Fruit fly (Drosophila melanogaster) whole organism, embryonic: ENCODE measurements around the gene Cpr65Aw.
A peak's percentile ranks its signal among the peaks of the same experiment; 100 is the strongest.

Experiments
- Bdp1 ChIP-seq: fragments of 200-800 bp; sonication (Bioruptor generic); optimal IDR thresholded peaks from 3 replicates; lab custom pipeline; 2016; ENCODE audit warnings: missing biosample characterization, missing genetic modification characterization
- Bteb2 ChIP-seq: fragments of 200-800 bp; sonication (Bioruptor generic); optimal IDR thresholded peaks from 2 replicates; lab custom pipeline; 2016; ENCODE audit warnings: missing biosample characterization, missing genetic modification characterization
- CG10209 ChIP-seq: fragments of 200-800 bp; sonication (Bioruptor generic); optimal IDR thresholded peaks from 3 replicates; lab custom pipeline; 2017; ENCODE audit warnings: missing biosample characterization, mild to moderate bottlenecking, missing genetic modification characterization, missing genetic modification reagents
- CG1024 ChIP-seq: fragments of 200-800 bp; sonication (Bioruptor generic); IDR thresholded peaks from 2 replicates; pipeline ENCODE4 v1.3.6; 2022; ENCODE audit warnings: missing biosample characterization, missing genetic modification characterization
- CG12236 ChIP-seq: fragments of 200-800 bp; sonication (Bioruptor generic); optimal IDR thresholded peaks from 2 replicates; lab custom pipeline; 2016; ENCODE audit warnings: missing biosample characterization, missing genetic modification characterization
- CG1233 ChIP-seq: fragments of 200-800 bp; sonication (Bioruptor generic); optimal IDR thresholded peaks from 4 replicates; lab custom pipeline; 2018; ENCODE audit warnings: missing biosample characterization, mild to moderate bottlenecking, missing genetic modification characterization
- CG12942 ChIP-seq: fragments of 200-800 bp; sonication (Bioruptor generic); optimal IDR thresholded peaks from 3 replicates; lab custom pipeline; 2016; ENCODE audit warnings: missing biosample characterization, missing genetic modification characterization
- CG13424 ChIP-seq: fragments of 200-800 bp; sonication (Bioruptor generic); optimal IDR thresholded peaks from 2 replicates; lab custom pipeline; 2019; ENCODE audit warnings: missing biosample characterization, mild to moderate bottlenecking, missing genetic modification characterization, moderate library complexity
- CG16813 ChIP-seq: fragments of 200-800 bp; sonication (Bioruptor generic); IDR thresholded peaks from 3 replicates; pipeline ENCODE4 v1.3.6; 2022; ENCODE audit warnings: missing biosample characterization, missing genetic modification characterization; ENCODE audit not compliant: partially characterized antibody
- CG17912 ChIP-seq: fragments of 200-800 bp; sonication (Bioruptor generic); optimal IDR thresholded peaks from 2 replicates; lab custom pipeline; 2018; ENCODE audit warnings: missing biosample characterization, mild to moderate bottlenecking, missing genetic modification characterization
- CG18262 ChIP-seq: fragments of 200-800 bp; optimal IDR thresholded peaks from 3 replicates; lab custom pipeline; 2019; ENCODE audit warnings: missing biosample characterization, mild to moderate bottlenecking, missing genetic modification characterization, moderate library complexity
- CG18619 ChIP-seq: fragments of 200-800 bp; sonication (Bioruptor generic); optimal IDR thresholded peaks from 3 replicates; lab custom pipeline; 2017; ENCODE audit warnings: missing biosample characterization, mild to moderate bottlenecking, missing genetic modification characterization
- CG2116 ChIP-seq: fragments of 200-800 bp; sonication (Bioruptor generic); optimal IDR thresholded peaks from 3 replicates; lab custom pipeline; 2018; ENCODE audit warnings: missing biosample characterization, mild to moderate bottlenecking, missing genetic modification characterization
- CG30020 ChIP-seq: fragments of 200-800 bp; optimal IDR thresholded peaks from 2 replicates; lab custom pipeline; 2019; ENCODE audit warnings: missing biosample characterization, mild to moderate bottlenecking, missing genetic modification characterization, moderate library complexity
- CG31224 ChIP-seq: fragments of 200-800 bp; sonication (Bioruptor generic); IDR thresholded peaks from 2 replicates; pipeline ENCODE4 v1.3.6; 2022; ENCODE audit warnings: missing biosample characterization, missing genetic modification characterization
- CG4730 ChIP-seq: fragments of 200-800 bp; sonication (Bioruptor generic); IDR thresholded peaks from 2 replicates; pipeline ENCODE4 v1.3.6; 2022; ENCODE audit warnings: missing biosample characterization, missing genetic modification characterization
- CG8478 ChIP-seq: fragments of >200 bp; optimal IDR thresholded peaks from 2 replicates; lab custom pipeline; 2018
- CG8944 ChIP-seq: fragments of 200-800 bp; sonication (Bioruptor generic); optimal IDR thresholded peaks from 3 replicates; lab custom pipeline; 2016; ENCODE audit warnings: missing biosample characterization, missing genetic modification characterization
- CG9817 ChIP-seq: fragments of 200-800 bp; sonication (Bioruptor generic); optimal IDR thresholded peaks from 2 replicates; lab custom pipeline; 2018; ENCODE audit warnings: missing biosample characterization, mild to moderate bottlenecking, missing genetic modification characterization, moderate library complexity
- Dp ChIP-seq: fragments of 200-800 bp; sonication (Bioruptor generic); optimal IDR thresholded peaks from 2 replicates; lab custom pipeline; 2018; ENCODE audit warnings: missing biosample characterization, mild to moderate bottlenecking, missing genetic modification characterization, moderate library complexity
- Eip74EF ChIP-seq, 2 experiments: fragments of 200-800 bp in 1 of 2; fragments of >200 bp in 1 of 2; sonication (Bioruptor generic) in 1 of 2; optimal IDR thresholded peaks; 2 replicates each; lab custom pipeline; 2017 to 2019; ENCODE audit warnings: missing biosample characterization in 2 of 2, missing genetic modification characterization in 2 of 2, mild to moderate bottlenecking in 1 of 2, moderate library complexity in 1 of 2
- Ets65A ChIP-seq: fragments of 200-800 bp; sonication (Bioruptor generic); peaks from one replicate; lab custom pipeline; 2016; ENCODE audit warnings: missing biosample characterization, missing genetic modification characterization
- Hr51 ChIP-seq, 2 experiments: fragments of 200-800 bp; sonication (Bioruptor generic); optimal IDR thresholded peaks; 2 replicates in 1 of 2; 3 replicates in 1 of 2; lab custom pipeline; 2016 to 2018; ENCODE audit warnings: missing biosample characterization in 2 of 2, missing genetic modification characterization in 2 of 2, mild to moderate bottlenecking in 1 of 2, moderate library complexity in 1 of 2
- Jarid2 ChIP-seq: fragments of 200-800 bp; sonication (Bioruptor generic); optimal IDR thresholded peaks from 3 replicates; lab custom pipeline; 2017; ENCODE audit warnings: mild to moderate bottlenecking, missing biosample characterization, missing genetic modification reagents, missing genetic modification characterization
- Lpt ChIP-seq: fragments of >200 bp; optimal IDR thresholded peaks from 2 replicates; lab custom pipeline; 2018; ENCODE audit warnings: missing biosample characterization, missing genetic modification characterization
- Mrtf ChIP-seq: fragments of 200-800 bp; sonication (Bioruptor generic); IDR thresholded peaks from 3 replicates; pipeline ENCODE4 v1.3.6; 2022; ENCODE audit warnings: missing biosample characterization, missing genetic modification characterization
- NFAT ChIP-seq: fragments of 200-800 bp; sonication (Bioruptor generic); IDR thresholded peaks from 2 replicates; pipeline ENCODE4 v1.3.6; 2022; ENCODE audit warnings: missing biosample characterization, missing genetic modification characterization
- Nf-YA ChIP-seq: fragments of 200-800 bp; sonication (Bioruptor generic); IDR thresholded peaks from 2 replicates; pipeline ENCODE4 v1.3.6; 2022; ENCODE audit warnings: missing biosample characterization, missing genetic modification characterization
- Opbp ChIP-seq: fragments of 200-800 bp; sonication (Bioruptor generic); IDR thresholded peaks from 3 replicates; pipeline ENCODE4 v1.3.6; 2022; ENCODE audit warnings: missing biosample characterization, missing genetic modification characterization; ENCODE audit not compliant: partially characterized antibody
- Sry-δ ChIP-seq: fragments of 200-800 bp; sonication (Bioruptor generic); optimal IDR thresholded peaks from 2 replicates; lab custom pipeline; 2016; ENCODE audit warnings: missing biosample characterization, missing genetic modification characterization
- Ssrp ChIP-seq: fragments of 200-800 bp; sonication (Bioruptor generic); optimal IDR thresholded peaks from 2 replicates; lab custom pipeline; 2018; ENCODE audit warnings: missing biosample characterization, mild to moderate bottlenecking, missing genetic modification characterization, moderate library complexity
- Stat92E ChIP-seq, 3 experiments: fragments of >200 bp in 2 of 3; fragments of 200-800 bp in 1 of 3; sonication (Bioruptor generic) in 1 of 3; optimal IDR thresholded peaks; 2 replicates each; lab custom pipeline; 2017 to 2019; ENCODE audit warnings: missing biosample characterization in 3 of 3, missing genetic modification characterization in 3 of 3, mild to moderate bottlenecking in 1 of 3, moderate library complexity in 1 of 3
- Usf ChIP-seq: fragments of 200-800 bp; sonication (Bioruptor generic); optimal IDR thresholded peaks from 2 replicates; lab custom pipeline; 2017; ENCODE audit warnings: missing genotype, missing biosample characterization, missing genetic modification characterization
- amos ChIP-seq: fragments of 200-800 bp; sonication (Bioruptor generic); IDR thresholded peaks from 2 replicates; pipeline ENCODE4 v1.3.6; 2022; ENCODE audit warnings: missing biosample characterization, missing genetic modification characterization; ENCODE audit not compliant: partially characterized antibody
- bbx ChIP-seq: fragments of 200-800 bp; sonication (Bioruptor generic); IDR thresholded peaks from 2 replicates; pipeline ENCODE4 v1.3.6; 2022; ENCODE audit warnings: missing biosample characterization, missing genetic modification characterization; ENCODE audit not compliant: partially characterized antibody
- br ChIP-seq: fragments of >200 bp; optimal IDR thresholded peaks from 2 replicates; lab custom pipeline; 2017
- dmrt99B ChIP-seq: fragments of 200-800 bp; sonication (Bioruptor generic); optimal IDR thresholded peaks from 2 replicates; lab custom pipeline; 2018; ENCODE audit warnings: missing biosample characterization, mild to moderate bottlenecking, missing genetic modification characterization, moderate library complexity
- gro ChIP-seq: fragments of 200-800 bp; sonication (Bioruptor generic); optimal IDR thresholded peaks from 2 replicates; lab custom pipeline; 2016; ENCODE audit warnings: missing biosample characterization, missing genetic modification characterization
- gsb-n ChIP-seq: fragments of 200-800 bp; sonication (Bioruptor generic); optimal IDR thresholded peaks from 3 replicates; lab custom pipeline; 2018; ENCODE audit warnings: missing biosample characterization, mild to moderate bottlenecking, missing genetic modification characterization
- hb ChIP-seq: fragments of 200-800 bp; sonication (Bioruptor generic); IDR thresholded peaks from 3 replicates; pipeline ENCODE4 v1.3.6; 2022; ENCODE audit warnings: missing biosample characterization, missing genetic modification characterization; ENCODE audit not compliant: partially characterized antibody
- hth ChIP-seq: fragments of >200 bp; optimal IDR thresholded peaks from 2 replicates; lab custom pipeline; 2017; ENCODE audit warnings: inconsistent platforms
- klu ChIP-seq: fragments of 200-800 bp; sonication (Bioruptor generic); IDR thresholded peaks from 2 replicates; pipeline ENCODE4 v1.3.6; 2022; ENCODE audit warnings: missing biosample characterization, missing genetic modification characterization
- maf-S ChIP-seq: fragments of 200-800 bp; sonication (Bioruptor generic); optimal IDR thresholded peaks from 2 replicates; lab custom pipeline; 2016; ENCODE audit warnings: missing biosample characterization, missing genetic modification characterization
- otp ChIP-seq: fragments of 200-800 bp; sonication (Bioruptor generic); IDR thresholded peaks from 3 replicates; pipeline ENCODE4, ENCODE4 v1.3.6; 2022; ENCODE audit warnings: missing biosample characterization, missing genetic modification characterization
- p53 ChIP-seq: fragments of 200-800 bp; sonication (Bioruptor generic); optimal IDR thresholded peaks from 2 replicates; lab custom pipeline; 2016; ENCODE audit warnings: missing biosample characterization, missing genetic modification characterization
- sob ChIP-seq: fragments of 200-800 bp; sonication (Bioruptor generic); IDR thresholded peaks from 2 replicates; pipeline ENCODE4 v1.3.6; 2022; ENCODE audit warnings: missing biosample characterization, missing genetic modification characterization
- sr ChIP-seq: fragments of 200-800 bp; sonication (Bioruptor generic); IDR thresholded peaks from 3 replicates; pipeline ENCODE4 v1.3.6; 2022; ENCODE audit warnings: missing biosample characterization, missing genetic modification characterization
- stwl ChIP-seq: fragments of 200-800 bp; sonication (Bioruptor generic); optimal IDR thresholded peaks from 3 replicates; lab custom pipeline; 2018; ENCODE audit warnings: missing biosample characterization, mild to moderate bottlenecking, missing genetic modification characterization, moderate library complexity
- tx ChIP-seq: fragments of 200-800 bp; sonication (Bioruptor generic); optimal IDR thresholded peaks from 2 replicates; lab custom pipeline; 2016; ENCODE audit warnings: missing biosample characterization, missing genetic modification characterization
- usp ChIP-seq: fragments of >200 bp; optimal IDR thresholded peaks from 2 replicates; lab custom pipeline; 2017; ENCODE audit warnings: missing biosample characterization, missing genetic modification characterization
- vvl ChIP-seq: fragments of 200-800 bp; sonication (Bioruptor generic); IDR thresholded peaks from 2 replicates; pipeline ENCODE4 v1.3.6; 2022; ENCODE audit warnings: missing biosample characterization, missing genetic modification characterization

The Cpr65Aw gene

DNA sequence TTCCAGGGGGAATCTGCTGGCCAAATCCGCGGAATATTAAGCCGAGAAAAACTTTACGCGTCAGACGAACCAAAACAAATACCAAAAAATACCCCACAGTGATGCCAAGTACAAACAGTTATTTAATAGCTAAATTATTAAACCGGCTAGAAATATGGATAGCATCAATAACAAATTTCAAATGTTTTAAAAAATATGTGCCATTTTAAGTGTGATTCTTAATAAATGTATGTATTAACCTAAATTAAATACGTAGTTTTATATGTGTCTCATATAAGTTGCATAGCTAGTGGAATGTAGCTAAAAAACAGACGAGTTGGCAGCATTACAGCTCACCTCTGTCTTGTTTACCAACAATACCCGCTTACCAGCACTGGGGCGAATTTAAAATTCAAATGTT, 39.6 kb upstream of the Cpr65Aw start, which contains the start of gene CG10274 (continued):
- peak; percentile 81 for TF ChIP-seq CG9817 (tag; lab: Kevin White, UChicago)
- no peak for TF ChIP-seq hth (lab: Kevin White, UChicago)
- TF ChIP-seq otp (GFP tag; lab: Robert Waterston, UW) = no peak
- peak; percentile 98 for TF ChIP-seq Ets65A (GFP tag; lab: Kevin White, UChicago)
- TF ChIP-seq CG31224 = peak; percentile 35; the same call in 1 of the 2 replicates
- TF ChIP-seq CG1024 (GFP tag; lab: Robert Waterston, UW) = 0 out of 2 replicates have a peak, but pooled peaks have one; percentile 26
- 0 out of 2 replicates have a peak, but pooled peaks have one; percentile 15 for TF ChIP-seq CG4730 (GFP tag; lab: Robert Waterston, UW)
- TF ChIP-seq Nf-YA (GFP tag; lab: Robert Waterston, UW) = no peak
- no peak for TF ChIP-seq Mrtf (GFP tag; lab: Robert Waterston, UW)
- TF ChIP-seq CG8944 (GFP tag; lab: Kevin White, UChicago) = peak; percentile 63
- peak in 1 of 3 experiments; percentile 39 for TF ChIP-seq Stat92E (GFP tag; optimal IDR thresholded peaks at IDR 0.05; lab: Kevin White, UChicago)
- TF ChIP-seq CG8478 (lab: Kevin White, UChicago) = no peak
- TF ChIP-seq gsb-n (tag; lab: Kevin White, UChicago) = no peak
- TF ChIP-seq CG12236 (GFP tag; lab: Kevin White, UChicago) = peak; percentile 21
- peak in 1 of 2 experiments; percentile 50 for TF ChIP-seq Hr51 (GFP tag; optimal IDR thresholded peaks at IDR 0.05; lab: Kevin White, UChicago)
- TF ChIP-seq CG2116 = peak; percentile 77
- peak; percentile 75 for TF ChIP-seq Dp (GFP tag; lab: Kevin White, UChicago)
- TF ChIP-seq Usf (GFP tag; lab: Kevin White, UChicago) = peak; percentile 47
- TF ChIP-seq Sry-δ = peak; percentile 44
- TF ChIP-seq Jarid2 = no peak
- TF ChIP-seq CG17912 (GFP tag; lab: Kevin White, UChicago) = no peak
- peak; percentile 90 for TF ChIP-seq stwl (tag; lab: Kevin White, UChicago)
- no peak for TF ChIP-seq p53 (GFP tag; lab: Kevin White, UChicago)
- no peak for TF ChIP-seq bbx
- no peak for TF ChIP-seq Eip74EF (GFP tag; optimal IDR thresholded peaks at IDR 0.05; lab: Kevin White, UChicago)
- TF ChIP-seq gro (GFP tag; lab: Kevin White, UChicago) = peak; percentile 77
- no peak for TF ChIP-seq Opbp (GFP tag; lab: Robert Waterston, UW)
- TF ChIP-seq CG13424 = peak; percentile 84
- TF ChIP-seq CG30020 (tag; lab: Kevin White, UChicago) = peak; percentile 79
- peak; percentile 84 for TF ChIP-seq sob (GFP tag; lab: Robert Waterston, UW)
- no peak for TF ChIP-seq hb (GFP tag; lab: Robert Waterston, UW)
- peak; percentile 70 for TF ChIP-seq vvl
- TF ChIP-seq Lpt = no peak
- TF ChIP-seq NFAT (GFP tag; lab: Robert Waterston, UW) = peak; percentile 59; the same call in 1 of the 2 replicates
- no peak for TF ChIP-seq br (lab: Kevin White, UChicago)
- TF ChIP-seq Ssrp (tag; lab: Kevin White, UChicago) = peak; percentile 80
- TF ChIP-seq dmrt99B (tag; lab: Kevin White, UChicago) = no peak
- peak; percentile 69 for TF ChIP-seq Bdp1
- peak; percentile 72 for TF ChIP-seq CG12942 (GFP tag; lab: Kevin White, UChicago)
- TF ChIP-seq usp (GFP tag; lab: Kevin White, UChicago) = no peak
- peak; percentile 77 for TF ChIP-seq CG18619 (GFP tag; lab: Kevin White, UChicago)
- peak; percentile 75 for TF ChIP-seq Bteb2
- peak; percentile 6 for TF ChIP-seq maf-S (GFP tag; lab: Kevin White, UChicago)
- peak; percentile 76 for TF ChIP-seq CG10209
- no peak for TF ChIP-seq amos (GFP tag; lab: Robert Waterston, UW)
- TF ChIP-seq sr (GFP tag; lab: Robert Waterston, UW) = no peak
- peak; percentile 73; the same call in 1 of the 2 replicates for TF ChIP-seq klu
- TF ChIP-seq tx (GFP tag; lab: Kevin White, UChicago) = peak; percentile 45
- peak; percentile 76 for TF ChIP-seq CG18262 (tag; lab: Kevin White, UChicago)
- peak; percentile 65 for TF ChIP-seq CG1233 (GFP tag; lab: Kevin White, UChicago)
- TF ChIP-seq CG16813 = no peak
